Fruit fly (Drosophila melanogaster) whole organism, wandering third instar larva: ENCODE data around the gene CG33095.

Experiments
- CG9705 ChIP-seq: fragments of 200-800 bp; sonication (Bioruptor generic); optimal IDR thresholded peaks from 2 replicates; lab custom pipeline; 2018; ENCODE audit warnings: missing biosample characterization, mild to moderate bottlenecking, missing genetic modification characterization
- CrebA ChIP-seq: fragments of 200-800 bp; sonication (Bioruptor generic); optimal IDR thresholded peaks from 2 replicates; lab custom pipeline; 2016; ENCODE audit warnings: missing biosample characterization, mild to moderate bottlenecking, missing genetic modification characterization, borderline replicate concordance
- Dfd ChIP-seq: fragments of >200 bp; optimal IDR thresholded peaks from 2 replicates; lab custom pipeline; 2017; ENCODE audit warnings: missing biosample characterization, missing genetic modification characterization
- Hr78 ChIP-seq: fragments of >200 bp; optimal IDR thresholded peaks from 2 replicates; lab custom pipeline; 2017; ENCODE audit warnings: missing biosample characterization, missing genetic modification characterization
- Mio ChIP-seq: sonication (Bioruptor generic); optimal IDR thresholded peaks from 2 replicates; lab custom pipeline; 2016; ENCODE audit warnings: missing biosample characterization, missing genetic modification characterization
- Myc ChIP-seq: fragments of >200 bp; optimal IDR thresholded peaks from 2 replicates; lab custom pipeline; 2017
- dsf ChIP-seq: sonication (Bioruptor generic); optimal IDR thresholded peaks from 2 replicates; lab custom pipeline; 2016; ENCODE audit warnings: missing biosample characterization, missing genetic modification characterization, borderline replicate concordance
- h ChIP-seq: fragments of 200-800 bp; sonication (Bioruptor generic); optimal IDR thresholded peaks from 3 replicates; lab custom pipeline; 2016; ENCODE audit warnings: missing biosample characterization, mild to moderate bottlenecking, missing genetic modification characterization
- jim ChIP-seq: fragments of 175-275, 200-325 bp; sonication (Bioruptor generic); optimal IDR thresholded peaks from 2 replicates; lab custom pipeline; 2016; ENCODE audit warnings: missing biosample characterization, mild to moderate bottlenecking, missing genetic modification characterization
- pan ChIP-seq: fragments of >200 bp; optimal IDR thresholded peaks from 2 replicates; lab custom pipeline; 2017
- psq ChIP-seq: fragments of 200-800 bp; sonication (Bioruptor generic); optimal IDR thresholded peaks from 3 replicates; lab custom pipeline; 2017; ENCODE audit warnings: missing biosample characterization, mild to moderate bottlenecking, missing genetic modification characterization, moderate library complexity
- rgr ChIP-seq: fragments of 200-800 bp; sonication (Bioruptor generic); optimal IDR thresholded peaks from 3 replicates; lab custom pipeline; 2016; ENCODE audit warnings: missing biosample characterization, mild to moderate bottlenecking, missing genetic modification characterization

- TF ChIP-seq pan (lab: Kevin White, UChicago): no peak
- no peak for TF ChIP-seq Myc (lab: Kevin White, UChicago)
- TF ChIP-seq jim (GFP tag; lab: Kevin White, UChicago): no peak
- TF ChIP-seq h (GFP tag; lab: Kevin White, UChicago): no peak
- TF ChIP-seq Mio: no peak
- TF ChIP-seq psq (GFP tag; lab: Kevin White, UChicago): no peak
- TF ChIP-seq Dfd (GFP tag; lab: Kevin White, UChicago): no peak
- no peak for TF ChIP-seq CrebA
- no peak for TF ChIP-seq CG9705 (GFP tag; lab: Kevin White, UChicago)
- TF ChIP-seq Hr78 (GFP tag; lab: Kevin White, UChicago): no peak
- no peak for TF ChIP-seq rgr (GFP tag; lab: Kevin White, UChicago)
- TF ChIP-seq dsf (GFP tag; lab: Kevin White, UChicago): no peak
Measured at dm6 chr3R:25112466-25112939, 15.0 kb downstream of the CG33095 start, which contains the start of gene Nepl16.
